Fruit fly (Drosophila melanogaster): ENCODE data around the gene CG17328.

- peak; percentile 68 for TF ChIP-seq tj (GFP tag; optimal IDR thresholded peaks at IDR 0.05)
- TF ChIP-seq CG14711 (tag; optimal IDR thresholded peaks at IDR 0.05): peak; percentile 48
- TF ChIP-seq pad (GFP tag; optimal IDR thresholded peaks at IDR 0.05): peak; percentile 34
- TF ChIP-seq cnc (optimal IDR thresholded peaks at IDR 0.05): no peak
- peak; percentile 91 for TF ChIP-seq kay (GFP tag; ENCODE audit: borderline replicate concordance)
- peak; percentile 78 for TF ChIP-seq CG11617 (GFP tag; optimal IDR thresholded peaks at IDR 0.05)
- TF ChIP-seq CG33017 (tag; optimal IDR thresholded peaks at IDR 0.05): peak; percentile 51
- peak; percentile 68 for TF ChIP-seq Crg-1 (GFP tag; optimal IDR thresholded peaks at IDR 0.05)
- peak; percentile 81 for TF ChIP-seq bab1 (GFP tag; optimal IDR thresholded peaks at IDR 0.05)
- peak; percentile 40 for TF ChIP-seq CG1620 (GFP tag; optimal IDR thresholded peaks at IDR 0.05)
- TF ChIP-seq CG7045 (GFP tag; optimal IDR thresholded peaks at IDR 0.05): peak; percentile 71
- TF ChIP-seq CG12768 (GFP tag; optimal IDR thresholded peaks at IDR 0.05): peak; percentile 61
- peak; percentile 44 for TF ChIP-seq Clk (GFP tag; optimal IDR thresholded peaks at IDR 0.05)
Observed at dm6 chr2L:16299466-16300311, at the start of gene CG17328, which contains the start of gene heix.

Data from whole organism, adult.